Fruit fly (Drosophila melanogaster): ENCODE data around the gene RpL22.
A peak's percentile ranks its signal among the peaks of the same experiment; 100 is the strongest.

The RpL22 gene

DNA sequence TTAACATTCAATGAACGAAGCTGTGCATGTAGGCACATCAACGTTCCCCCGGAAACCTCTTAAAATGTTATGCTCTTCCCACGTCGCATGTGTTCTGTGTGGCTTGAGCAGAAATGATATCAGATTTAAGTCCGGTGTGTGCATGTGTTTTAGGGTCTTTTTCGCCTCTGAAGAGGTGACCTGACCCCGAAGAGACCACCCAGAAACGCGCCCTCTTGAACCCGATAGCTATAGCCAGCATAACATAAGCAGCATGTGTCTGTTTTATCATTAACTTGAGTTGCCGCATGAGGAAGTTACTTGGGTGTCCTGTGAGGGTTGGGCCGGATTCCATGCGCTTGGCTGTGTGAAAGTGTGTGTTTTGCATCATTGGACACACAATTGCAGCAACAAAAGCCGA lies 46.0 kb downstream of the RpL22 start:
- TF ChIP-seq esn (GFP tag; optimal IDR thresholded peaks at IDR 0.05) (no peak), Ets21C (GFP tag; optimal IDR thresholded peaks at IDR 0.05) (no peak), eg (GFP tag; IDR thresholded peaks at IDR 0.05) (no peak), acj6 (GFP tag; optimal IDR thresholded peaks at IDR 0.05) (no peak), net (GFP tag; optimal IDR thresholded peaks at IDR 0.05) (no peak), CG6276 (GFP tag; optimal IDR thresholded peaks at IDR 0.05) (no peak), Smox (GFP tag; optimal IDR thresholded peaks at IDR 0.05) (no peak), CG3919 (GFP tag; optimal IDR thresholded peaks at IDR 0.05) (no peak), topi (GFP tag; optimal IDR thresholded peaks at IDR 0.05) (no peak), Lpt (GFP tag; optimal IDR thresholded peaks at IDR 0.05) (no peak), CG32006 (GFP tag; optimal IDR thresholded peaks at IDR 0.05) (no peak), CG10631 (GFP tag; optimal IDR thresholded peaks at IDR 0.05) (no peak), OdsH (GFP tag; optimal IDR thresholded peaks at IDR 0.05) (no peak), Eip75B (GFP tag; optimal IDR thresholded peaks at IDR 0.05) (no peak), Hr39 (GFP tag; optimal IDR thresholded peaks at IDR 0.05) (no peak)

DNA sequence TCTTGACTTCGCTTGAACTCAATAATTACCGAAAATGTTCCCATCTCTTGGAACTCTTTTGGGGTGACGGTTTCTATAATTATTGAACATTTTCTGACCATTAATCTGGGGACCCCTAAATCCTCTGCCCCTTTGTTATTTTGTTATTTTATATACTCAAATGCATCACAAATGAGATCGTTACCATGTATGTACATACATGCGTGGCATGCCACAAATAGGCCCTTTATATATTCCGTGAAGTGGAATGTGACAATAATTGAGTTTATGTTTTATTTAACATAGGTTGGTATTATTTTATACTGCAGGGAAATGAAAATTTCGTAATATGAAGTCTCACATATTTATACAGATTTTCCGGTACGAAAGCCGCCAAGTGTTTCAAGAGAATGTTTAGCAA lies 47.0 kb downstream of the RpL22 start:
- no peak for TF ChIP-seq CG11294 (GFP tag; IDR thresholded peaks at IDR 0.05)
- no peak for TF ChIP-seq CG3919 (GFP tag; optimal IDR thresholded peaks at IDR 0.05)
- TF ChIP-seq CG11762 (GFP tag; optimal IDR thresholded peaks at IDR 0.05; ENCODE audit: insufficient read depth), result no peak
- TF ChIP-seq CG31627 (GFP tag; optimal IDR thresholded peaks at IDR 0.05), result no peak
- no peak for TF ChIP-seq CG16779 (tag; optimal IDR thresholded peaks at IDR 0.05)
- no peak for TF ChIP-seq CG34406 (GFP tag; optimal IDR thresholded peaks at IDR 0.05)
- no peak for TF ChIP-seq lz (GFP tag; optimal IDR thresholded peaks at IDR 0.05)
- no peak for TF ChIP-seq CG6163 (GFP tag; IDR thresholded peaks at IDR 0.05)
- TF ChIP-seq vri (GFP tag; optimal IDR thresholded peaks at IDR 0.05), result no peak
- TF ChIP-seq CG6276 (GFP tag; optimal IDR thresholded peaks at IDR 0.05), result no peak
- no peak for TF ChIP-seq svp (GFP tag)
- TF ChIP-seq CG6808 (GFP tag; optimal IDR thresholded peaks at IDR 0.05), result no peak
- no peak for TF ChIP-seq Smox (GFP tag; optimal IDR thresholded peaks at IDR 0.05)
- TF ChIP-seq net (GFP tag; optimal IDR thresholded peaks at IDR 0.05), result no peak
- no peak for TF ChIP-seq Ets96B (tag; optimal IDR thresholded peaks at IDR 0.05)
- TF ChIP-seq Hr4 (GFP tag; optimal IDR thresholded peaks at IDR 0.05), result no peak
- no peak for TF ChIP-seq CG8119 (GFP tag; IDR thresholded peaks at IDR 0.05)
- TF ChIP-seq Hr38 (GFP tag; optimal IDR thresholded peaks at IDR 0.05), result no peak
- TF ChIP-seq CG6854 (GFP tag; optimal IDR thresholded peaks at IDR 0.05), result no peak

DNA sequence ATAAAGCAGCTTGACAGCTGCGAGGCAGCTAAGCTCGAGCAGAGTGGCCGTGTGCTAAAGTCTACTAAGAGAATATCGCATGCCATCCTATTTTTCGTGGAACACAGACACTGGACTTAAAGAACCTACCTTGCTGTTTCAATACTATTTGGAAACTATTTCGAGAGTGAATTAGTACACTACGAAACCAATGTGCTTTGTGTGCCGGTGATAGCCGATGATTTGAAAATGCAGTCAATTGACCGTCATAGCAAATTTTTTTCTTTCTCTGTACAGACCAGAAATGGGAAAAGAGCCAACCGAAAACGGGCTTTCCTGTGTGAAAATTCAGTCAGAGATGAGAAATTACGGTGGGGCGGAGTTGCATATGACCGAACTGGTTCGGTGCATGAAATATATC lies 49.5 kb downstream of the RpL22 start:
- TF ChIP-seq achi (GFP tag; optimal IDR thresholded peaks at IDR 0.05) (peak; percentile 14), Gug (GFP tag; IDR thresholded peaks at IDR 0.05) (0 out of 2 replicates have a peak, but pooled peaks have one; percentile 10), CG3032 (tag; optimal IDR thresholded peaks at IDR 0.05) (no peak), Sox14 (GFP tag; optimal IDR thresholded peaks at IDR 0.05) (peak; percentile 18), acj6 (GFP tag; optimal IDR thresholded peaks at IDR 0.05) (no peak), CG6163 (GFP tag; IDR thresholded peaks at IDR 0.05) (peak; percentile 21; the same call in 2 of the 3 replicates), Eip78C (GFP tag) (peak; percentile 68), CG1621 (tag; optimal IDR thresholded peaks at IDR 0.05) (no peak), eg (GFP tag; IDR thresholded peaks at IDR 0.05) (peak; percentile 74), CG16779 (tag; optimal IDR thresholded peaks at IDR 0.05) (no peak), spab (GFP tag; optimal IDR thresholded peaks at IDR 0.05) (no peak), CG3919 (GFP tag; optimal IDR thresholded peaks at IDR 0.05) (peak; percentile 25), CG4318 (GFP tag; optimal IDR thresholded peaks at IDR 0.05) (peak; percentile 9), Hr4 (GFP tag; optimal IDR thresholded peaks at IDR 0.05) (peak; percentile 47), dac (GFP tag; optimal IDR thresholded peaks at IDR 0.05) (peak; percentile 28), CG6276 (GFP tag; optimal IDR thresholded peaks at IDR 0.05) (peak; percentile 44), CG8119 (GFP tag; IDR thresholded peaks at IDR 0.05) (peak; percentile 56; the same call in 1 of the 3 replicates), CG15336 (GFP tag; IDR thresholded peaks at IDR 0.05) (peak; percentile 67), CG32006 (GFP tag; optimal IDR thresholded peaks at IDR 0.05) (peak; percentile 74), vri (GFP tag; optimal IDR thresholded peaks at IDR 0.05) (no peak)
